Worm (Caenorhabditis elegans): ENCODE data around the gene F55F10.3.

DNA sequence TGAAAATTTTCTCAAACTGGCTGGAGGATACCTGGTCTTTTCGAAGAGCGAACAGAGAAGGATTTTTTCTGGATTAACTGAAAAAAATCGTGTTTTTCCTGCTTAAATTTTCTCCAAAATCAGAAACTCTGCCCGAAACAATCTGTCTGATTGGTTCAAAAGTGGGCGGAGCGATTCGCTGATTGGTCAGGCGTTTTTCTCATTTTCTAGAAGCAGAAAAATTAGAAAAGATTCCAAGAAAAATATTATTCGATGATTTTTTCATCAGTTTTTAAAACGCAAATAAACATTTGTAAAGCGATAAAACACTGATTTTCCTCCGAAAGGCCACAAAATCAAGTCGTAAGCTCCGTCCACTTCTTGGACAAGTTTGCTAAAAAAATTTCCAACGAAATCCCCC, 39.1 kb downstream of the F55F10.3 start:
- no peak for TF ChIP-seq elt-3 (tag; optimal IDR thresholded peaks at IDR 0.05)
- TF ChIP-seq nhr-28 (tag; optimal IDR thresholded peaks at IDR 0.05), result no peak
- no peak for TF ChIP-seq nhr-76 (tag; optimal IDR thresholded peaks at IDR 0.05)
- no peak for TF ChIP-seq sptf-1 (tag; optimal IDR thresholded peaks at IDR 0.05)
- no peak for TF ChIP-seq M03D4.4 (tag; optimal IDR thresholded peaks at IDR 0.05)
- no peak for TF ChIP-seq ces-1 (GFP tag; optimal IDR thresholded peaks at IDR 0.05)
- TF ChIP-seq nhr-12 (tag; optimal IDR thresholded peaks at IDR 0.05), result no peak
- no peak for TF ChIP-seq unc-62 (GFP tag; optimal IDR thresholded peaks at IDR 0.05)
- no peak for TF ChIP-seq ztf-11 (tag; optimal IDR thresholded peaks at IDR 0.05)
- no peak for TF ChIP-seq unc-120 (tag; optimal IDR thresholded peaks at IDR 0.05; ENCODE audit: poor library complexity, severe bottlenecking)

Measured in whole organism, mixed stage, embryonic.